Worm (Caenorhabditis elegans) whole organism, L1 larva: ENCODE results near the gene spe-49.

Experiments used
- C34B4.2 ChIP-seq: sonication (generic microtip); optimal IDR thresholded peaks from 2 replicates; lab custom pipeline; 2017; ENCODE audit warnings: mild to moderate bottlenecking, missing genetic modification characterization, missing compliant biosample characterization
- aha-1 ChIP-seq: fragments of 150-350 bp; optimal IDR thresholded peaks from 2 replicates; lab custom pipeline; 2014; ENCODE audit warnings: missing biosample characterization, missing genetic modification characterization
- alr-1 ChIP-seq: fragments of 200-800 bp; sonication (Bioruptor generic); optimal IDR thresholded peaks from 2 replicates; lab custom pipeline; 2018; ENCODE audit warnings: borderline replicate concordance, mild to moderate bottlenecking, missing genetic modification characterization, missing compliant biosample characterization
- ama-1 ChIP-seq: fragments of 150-350 bp; optimal IDR thresholded peaks from 2 replicates; lab custom pipeline; 2014
- blmp-1 ChIP-seq: fragments of 150-350 bp; optimal IDR thresholded peaks from 2 replicates; lab custom pipeline; 2014; ENCODE audit warnings: missing biosample characterization, missing genetic modification characterization
- ceh-8 ChIP-seq: fragments of 200-800 bp; sonication (Bioruptor generic); optimal IDR thresholded peaks from 2 replicates; lab custom pipeline; 2018; ENCODE audit warnings: mild to moderate bottlenecking, missing genetic modification characterization, moderate library complexity, missing compliant biosample characterization
- ceh-82 ChIP-seq, 3 experiments: fragments of 150-350 bp in 1 of 3; sonication (generic microtip) in 2 of 3; optimal IDR thresholded peaks; 2 replicates each; lab custom pipeline; 2014 to 2017; ENCODE audit warnings: missing biosample characterization in 3 of 3, missing genetic modification characterization in 3 of 3
- ces-1 ChIP-seq: fragments of 150-350 bp; optimal IDR thresholded peaks from 2 replicates; lab custom pipeline; 2014; ENCODE audit warnings: missing biosample characterization, missing genetic modification reagents, missing genetic modification characterization
- efl-1 ChIP-seq, 4 experiments: fragments of 150-350 bp; optimal IDR thresholded peaks in 3 of 4; peaks in 1 of 4; 1 replicate in 1 of 4; 2 replicates in 3 of 4; lab custom pipeline; 2014; ENCODE audit warnings: missing biosample characterization in 2 of 4, missing genetic modification characterization in 2 of 4, missing genetic modification reagents in 2 of 4
- elt-2 ChIP-seq: sonication (generic microtip); optimal IDR thresholded peaks from 2 replicates; lab custom pipeline; 2016; ENCODE audit warnings: missing genetic modification characterization, mild to moderate bottlenecking, inconsistent platforms, missing compliant biosample characterization, missing genetic modification reagents
- elt-3 ChIP-seq, 6 experiments: fragments of 150-350 bp in 1 of 6; sonication (generic microtip); optimal IDR thresholded peaks; 2 replicates each; lab custom pipeline; 2017 to 2018; ENCODE audit warnings: missing biosample characterization in 6 of 6, missing genetic modification characterization in 6 of 6, inconsistent platforms in 1 of 6
- fkh-10 ChIP-seq: sonication (generic microtip); optimal IDR thresholded peaks from 2 replicates; lab custom pipeline; 2017; ENCODE audit warnings: missing biosample characterization, missing genetic modification reagents, missing genetic modification characterization
- grh-1 ChIP-seq: fragments of 200-800 bp; sonication (Bioruptor generic); IDR thresholded peaks from 2 replicates; pipeline ENCODE4 v1.3.6; 2022; ENCODE audit warnings: missing genetic modification reagents, missing genetic modification characterization, missing compliant biosample characterization
- hpl-2 ChIP-seq: fragments of 150-350 bp; optimal IDR thresholded peaks from 2 replicates; lab custom pipeline; 2014; ENCODE audit warnings: missing biosample characterization, missing genetic modification reagents, missing genetic modification characterization
- isw-1 ChIP-seq: fragments of 200-800 bp; sonication (Bioruptor generic); IDR thresholded peaks from 2 replicates; pipeline ENCODE4 v1.3.6; 2022; ENCODE audit warnings: missing genetic modification characterization, missing compliant biosample characterization
- jun-1 ChIP-seq: fragments of 150-350 bp; optimal IDR thresholded peaks from 2 replicates; lab custom pipeline; 2014; ENCODE audit warnings: missing biosample characterization, missing genetic modification reagents, missing genetic modification characterization
- lin-14 ChIP-seq: fragments of 200-800 bp; sonication (Bioruptor generic); optimal IDR thresholded peaks from 2 replicates; lab custom pipeline; 2018; ENCODE audit warnings: mild to moderate bottlenecking, missing genetic modification characterization, moderate library complexity, missing compliant biosample characterization
- lin-35 ChIP-seq, 2 experiments: fragments of 150-350 bp; optimal IDR thresholded peaks; 2 replicates each; lab custom pipeline; 2014; ENCODE audit warnings: missing biosample characterization in 2 of 2, missing genetic modification characterization in 2 of 2, missing genetic modification reagents in 2 of 2
- lir-3 ChIP-seq: sonication (generic microtip); optimal IDR thresholded peaks from 2 replicates; lab custom pipeline; 2016; ENCODE audit warnings: mild to moderate bottlenecking, missing genetic modification characterization, moderate library complexity, missing compliant biosample characterization; ENCODE audit not compliant: poor library complexity
- lsy-2 ChIP-seq, 2 experiments: fragments of 150-350 bp; optimal IDR thresholded peaks; 2 replicates each; lab custom pipeline; 2014; ENCODE audit warnings: missing biosample characterization in 2 of 2, missing genetic modification characterization in 2 of 2
- mdl-1 ChIP-seq, 2 experiments: fragments of 150-350 bp; optimal IDR thresholded peaks; 2 replicates each; lab custom pipeline; 2014 to 2017; ENCODE audit warnings: missing biosample characterization in 2 of 2, missing genetic modification characterization in 2 of 2, inconsistent platforms in 1 of 2
- mep-1 ChIP-seq: fragments of 150-350 bp; optimal IDR thresholded peaks from 2 replicates; lab custom pipeline; 2014; ENCODE audit warnings: missing biosample characterization, missing genetic modification characterization
- nhr-12 ChIP-seq: sonication (generic microtip); optimal IDR thresholded peaks from 2 replicates; lab custom pipeline; 2017; ENCODE audit warnings: missing biosample characterization, missing genetic modification characterization
- nhr-19 ChIP-seq: fragments of 200-800 bp; sonication (Bioruptor generic); conservative IDR thresholded peaks from 2 replicates; pipeline ENCODE4 v1.3.6; 2022; ENCODE audit warnings: missing genetic modification characterization, missing compliant biosample characterization
- nhr-20 ChIP-seq: sonication (generic microtip); optimal IDR thresholded peaks from 2 replicates; lab custom pipeline; 2016; ENCODE audit warnings: mild to moderate bottlenecking, missing genetic modification characterization, missing compliant biosample characterization
- nhr-47 ChIP-seq: sonication (generic microtip); optimal IDR thresholded peaks from 2 replicates; lab custom pipeline; 2016; ENCODE audit warnings: mild to moderate bottlenecking, missing genetic modification characterization, moderate library complexity, missing compliant biosample characterization
- nhr-71 ChIP-seq: sonication (generic microtip); optimal IDR thresholded peaks from 2 replicates; lab custom pipeline; 2016; ENCODE audit warnings: mild to moderate bottlenecking, missing genetic modification characterization, moderate library complexity, missing compliant biosample characterization
- nhr-77 ChIP-seq: fragments of 150-350 bp; optimal IDR thresholded peaks from 2 replicates; lab custom pipeline; 2014; ENCODE audit warnings: missing biosample characterization, missing genetic modification characterization
- nhr-84 ChIP-seq: sonication (generic microtip); optimal IDR thresholded peaks from 2 replicates; lab custom pipeline; 2017; ENCODE audit warnings: missing biosample characterization, missing genetic modification characterization
- nhr-85 ChIP-seq: sonication (generic microtip); peaks from one replicate; lab custom pipeline; 2016; ENCODE audit warnings: missing genetic modification characterization, inconsistent platforms, missing compliant biosample characterization
- nhr-90 ChIP-seq: sonication (generic microtip); optimal IDR thresholded peaks from 2 replicates; lab custom pipeline; 2016; ENCODE audit warnings: mild to moderate bottlenecking, missing genetic modification characterization, missing compliant biosample characterization; ENCODE audit not compliant: poor library complexity
- pax-3 ChIP-seq: fragments of 200-800 bp; sonication (Bioruptor generic); optimal IDR thresholded peaks from 2 replicates; lab custom pipeline; 2018; ENCODE audit warnings: mild to moderate bottlenecking, missing genetic modification characterization, moderate library complexity, missing compliant biosample characterization
- skn-1 ChIP-seq: fragments of 150-350 bp; optimal IDR thresholded peaks from 2 replicates; lab custom pipeline; 2014; ENCODE audit warnings: missing biosample characterization, missing genetic modification characterization
- snu-23 ChIP-seq: sonication (generic microtip); optimal IDR thresholded peaks from 2 replicates; lab custom pipeline; 2016; ENCODE audit warnings: missing genetic modification characterization, missing compliant biosample characterization
- sptf-1 ChIP-seq: fragments of 150-350 bp; optimal IDR thresholded peaks from 2 replicates; lab custom pipeline; 2014; ENCODE audit warnings: missing biosample characterization, missing genetic modification characterization
- sup-37 ChIP-seq: fragments of 200-800 bp; sonication (Bioruptor generic); optimal IDR thresholded peaks from 2 replicates; lab custom pipeline; 2018; ENCODE audit warnings: mild to moderate bottlenecking, missing genetic modification characterization, missing compliant biosample characterization
- swsn-7 ChIP-seq: sonication (generic microtip); optimal IDR thresholded peaks from 2 replicates; lab custom pipeline; 2016; ENCODE audit warnings: missing genetic modification characterization, missing compliant biosample characterization
- unc-86 ChIP-seq: sonication (generic microtip); optimal IDR thresholded peaks from 2 replicates; lab custom pipeline; 2016; ENCODE audit warnings: missing genetic modification characterization, missing compliant biosample characterization
- vab-15 ChIP-seq: sonication (generic microtip); optimal IDR thresholded peaks from 2 replicates; lab custom pipeline; 2017; ENCODE audit warnings: missing genotype, mild to moderate bottlenecking, missing genetic modification characterization, missing compliant biosample characterization
- xbp-1 ChIP-seq: sonication (generic microtip); optimal IDR thresholded peaks from 2 replicates; lab custom pipeline; 2016; ENCODE audit warnings: missing genetic modification characterization, missing compliant biosample characterization
- zip-4 ChIP-seq: fragments of 200-800 bp; sonication (Bioruptor generic); optimal IDR thresholded peaks from 2 replicates; lab custom pipeline; 2018; ENCODE audit warnings: mild to moderate bottlenecking, missing genetic modification characterization, moderate library complexity, missing compliant biosample characterization

The spe-49 gene

ce11 chrV:6281175-6281574 is at the start of gene spe-49, which contains the start of gene K12B6.4:
Gene spe-49 (plus strand): TSS chrV:6281359.
Gene K12B6.4 (minus strand): TSS chrV:6281275.
- no peak for TF ChIP-seq jun-1 (tag; lab: Kevin White, UChicago)

ce11 chrV:6231902-6232340 is 49.2 kb upstream of the spe-49 start:
- peak in 1 of 2 experiments; percentile 6 for TF ChIP-seq mdl-1 (tag; optimal IDR thresholded peaks at IDR 0.05; lab: Kevin White, UChicago)
- TF ChIP-seq snu-23: peak; percentile 36
- TF ChIP-seq vab-15 (tag; lab: Kevin White, UChicago): peak; percentile 39
- TF ChIP-seq lsy-2 (tag; optimal IDR thresholded peaks at IDR 0.05; lab: Kevin White, UChicago): peak in 1 of 2 experiments; percentile 75
- peak; percentile 34 for TF ChIP-seq nhr-90
- peak; percentile 23; the same call in 1 of the 2 replicates for TF ChIP-seq nhr-19 (GFP tag; lab: Robert Waterston, UW)
- TF ChIP-seq lir-3 (tag; lab: Kevin White, UChicago): peak; percentile 11
- no peak for TF ChIP-seq hpl-2
- TF ChIP-seq nhr-20 (tag; lab: Kevin White, UChicago): peak; percentile 58
- peak in 1 of 2 experiments; percentile 65 for TF ChIP-seq lin-35 (GFP tag; optimal IDR thresholded peaks at IDR 0.05; lab: Kevin White, UChicago)
- peak; percentile 25 for TF ChIP-seq blmp-1 (tag; lab: Kevin White, UChicago)
- TF ChIP-seq nhr-47 (tag; lab: Kevin White, UChicago): peak; percentile 6
- TF ChIP-seq nhr-12: no peak
- TF ChIP-seq ceh-8: peak; percentile 76
- TF ChIP-seq lin-14: peak; percentile 52
- peak; percentile 73 for TF ChIP-seq nhr-71
- peak; percentile 86 for TF ChIP-seq nhr-85 (tag; lab: Kevin White, UChicago)
- TF ChIP-seq C34B4.2 (tag; lab: Kevin White, UChicago): no peak
- peak; percentile 39 for TF ChIP-seq mep-1 (tag; lab: Kevin White, UChicago)
- no peak for TF ChIP-seq alr-1 (tag; lab: Kevin White, UChicago)
- TF ChIP-seq elt-3 (tag; optimal IDR thresholded peaks at IDR 0.05; lab: Kevin White, UChicago): peak in 2 of 6 experiments; percentile 21 to 31
- no peak for TF ChIP-seq pax-3 (tag; lab: Kevin White, UChicago)
- peak; percentile 19 for TF ChIP-seq nhr-77 (tag; lab: Kevin White, UChicago)
- TF ChIP-seq unc-86 (tag; lab: Kevin White, UChicago): no peak
- peak; percentile 34 for TF ChIP-seq skn-1 (tag; lab: Kevin White, UChicago)

- TF ChIP-seq elt-3 (tag; optimal IDR thresholded peaks at IDR 0.05; lab: Kevin White, UChicago) (peak in 1 of 6 experiments; percentile 11), skn-1 (tag; lab: Kevin White, UChicago) (no peak), nhr-84 (tag; lab: Kevin White, UChicago) (no peak), nhr-71 (peak; percentile 38), nhr-47 (tag; lab: Kevin White, UChicago) (no peak), lsy-2 (tag; optimal IDR thresholded peaks at IDR 0.05; lab: Kevin White, UChicago) (peak; percentile 2 to 5), ceh-82 (tag; optimal IDR thresholded peaks at IDR 0.05; lab: Kevin White, UChicago) (no peak), snu-23 (peak; percentile 6), lin-35 (GFP tag; optimal IDR thresholded peaks at IDR 0.05; lab: Kevin White, UChicago) (peak in 1 of 2 experiments; percentile 4), unc-86 (tag; lab: Kevin White, UChicago) (peak; percentile 8), grh-1 (GFP tag; lab: Robert Waterston, UW) (no peak), sptf-1 (no peak), sup-37 (GFP tag; lab: Kevin White, UChicago) (no peak), lin-14 (peak; percentile 63), ama-1 (lab: Kevin White, UChicago) (no peak), fkh-10 (GFP tag; lab: Kevin White, UChicago) (peak; percentile 44), ces-1 (no peak), isw-1 (GFP tag; lab: Robert Waterston, UW) (0 out of 2 replicates have a peak, but pooled peaks have one; percentile 5), jun-1 (tag; lab: Kevin White, UChicago) (no peak), swsn-7 (no peak), mep-1 (tag; lab: Kevin White, UChicago) (peak; percentile 52), efl-1 (optimal IDR thresholded peaks at IDR 0.05; lab: Kevin White, UChicago) (no peak), efl-1 (GFP tag; optimal IDR thresholded peaks at IDR 0.05 in 1 of 2; lab: Kevin White, UChicago) (peak in 1 of 2 experiments; percentile 82), xbp-1 (tag; lab: Kevin White, UChicago) (no peak), blmp-1 (tag; lab: Kevin White, UChicago) (peak; percentile 53), C34B4.2 (tag; lab: Kevin White, UChicago) (no peak), nhr-85 (tag; lab: Kevin White, UChicago) (peak; percentile 72), zip-4 (GFP tag; lab: Kevin White, UChicago) (no peak), elt-2 (tag; lab: Kevin White, UChicago) (no peak), aha-1 (tag; lab: Kevin White, UChicago) (no peak)
- TF ChIP-seq, all 84 proteins: peak for 13
Measured at ce11 chrV:6232886-6233285, 48.3 kb upstream of the spe-49 start.
